Worm (Caenorhabditis elegans) whole organism, L1 larva: ENCODE measurements around the gene F37A4.5.

Source experiments
- C16A3.4 ChIP-seq: fragments of 150-350 bp; optimal IDR thresholded peaks from 2 replicates; lab custom pipeline; 2014; ENCODE audit warnings: missing biosample characterization, missing genetic modification characterization
- F16B12.6 ChIP-seq: fragments of 150-350 bp; optimal IDR thresholded peaks from 2 replicates; lab custom pipeline; 2014; ENCODE audit warnings: missing biosample characterization, missing genetic modification characterization
- Y116A8C.19 ChIP-seq: sonication (generic microtip); optimal IDR thresholded peaks from 2 replicates; lab custom pipeline; 2016; ENCODE audit warnings: missing compliant biosample characterization, missing genetic modification characterization, borderline replicate concordance
- aly-2 ChIP-seq: fragments of 150-350 bp; optimal IDR thresholded peaks from 2 replicates; lab custom pipeline; 2014; ENCODE audit warnings: missing biosample characterization, missing genetic modification characterization
- ceh-90 ChIP-seq: sonication (generic microtip); optimal IDR thresholded peaks from 2 replicates; lab custom pipeline; 2016; ENCODE audit warnings: missing genetic modification characterization, missing compliant biosample characterization
- ces-1 ChIP-seq: fragments of 150-350 bp; optimal IDR thresholded peaks from 2 replicates; lab custom pipeline; 2014; ENCODE audit warnings: missing biosample characterization, missing genetic modification reagents, missing genetic modification characterization
- dpl-1 ChIP-seq, 3 experiments: fragments of 150-350 bp in 2 of 3; sonication (generic microtip) in 1 of 3; optimal IDR thresholded peaks; 2 replicates each; lab custom pipeline; 2014 to 2017; ENCODE audit warnings: missing biosample characterization in 3 of 3, missing genetic modification characterization in 3 of 3, missing genetic modification reagents in 3 of 3
- dsc-1 ChIP-seq: sonication (generic microtip); optimal IDR thresholded peaks from 2 replicates; lab custom pipeline; 2016; ENCODE audit warnings: mild to moderate bottlenecking, missing genetic modification characterization, missing compliant biosample characterization
- efl-1 ChIP-seq, 4 experiments: fragments of 150-350 bp; optimal IDR thresholded peaks in 3 of 4; peaks in 1 of 4; 1 replicate in 1 of 4; 2 replicates in 3 of 4; lab custom pipeline; 2014; ENCODE audit warnings: missing biosample characterization in 2 of 4, missing genetic modification characterization in 2 of 4, missing genetic modification reagents in 2 of 4
- egl-13 ChIP-seq: sonication (generic microtip); optimal IDR thresholded peaks from 2 replicates; lab custom pipeline; 2016; ENCODE audit warnings: missing genotype, missing genetic modification reagents, missing genetic modification characterization, missing compliant biosample characterization
- egl-27 ChIP-seq, 2 experiments: fragments of 150-350 bp in 1 of 2; sonication (generic microtip); optimal IDR thresholded peaks; 3 replicates each; lab custom pipeline; 2017 to 2018; ENCODE audit warnings: missing biosample characterization in 2 of 2, missing genetic modification characterization in 2 of 2, missing genetic modification reagents in 2 of 2
- elt-2 ChIP-seq: sonication (generic microtip); optimal IDR thresholded peaks from 2 replicates; lab custom pipeline; 2016; ENCODE audit warnings: missing genetic modification characterization, mild to moderate bottlenecking, inconsistent platforms, missing compliant biosample characterization, missing genetic modification reagents
- elt-3 ChIP-seq, 6 experiments: fragments of 150-350 bp in 1 of 6; sonication (generic microtip); optimal IDR thresholded peaks; 2 replicates each; lab custom pipeline; 2017 to 2018; ENCODE audit warnings: missing biosample characterization in 6 of 6, missing genetic modification characterization in 6 of 6, inconsistent platforms in 1 of 6
- ets-5 ChIP-seq: fragments of 200-800 bp; sonication (Bioruptor generic); IDR thresholded peaks from 2 replicates; pipeline ENCODE4 v1.3.6; 2022; ENCODE audit warnings: missing genetic modification characterization, missing compliant biosample characterization
- fkh-4 ChIP-seq: sonication (generic microtip); optimal IDR thresholded peaks from 2 replicates; lab custom pipeline; 2016; ENCODE audit warnings: missing compliant biosample characterization, missing genetic modification characterization, borderline replicate concordance
- fkh-8 ChIP-seq: sonication (generic microtip); optimal IDR thresholded peaks from 2 replicates; lab custom pipeline; 2016; ENCODE audit warnings: mild to moderate bottlenecking, missing genetic modification characterization, missing compliant biosample characterization
- fos-1 ChIP-seq: fragments of 150-350 bp; optimal IDR thresholded peaks from 2 replicates; lab custom pipeline; 2014; ENCODE audit warnings: missing biosample characterization, missing genetic modification characterization
- hlh-4 ChIP-seq: sonication (generic microtip); optimal IDR thresholded peaks from 2 replicates; lab custom pipeline; 2016; ENCODE audit warnings: mild to moderate bottlenecking, missing genetic modification characterization, missing compliant biosample characterization
- isw-1 ChIP-seq: fragments of 200-800 bp; sonication (Bioruptor generic); IDR thresholded peaks from 2 replicates; pipeline ENCODE4 v1.3.6; 2022; ENCODE audit warnings: missing genetic modification characterization, missing compliant biosample characterization
- lin-13 ChIP-seq: fragments of 150-350 bp; optimal IDR thresholded peaks from 2 replicates; lab custom pipeline; 2014; ENCODE audit warnings: missing biosample characterization, missing genetic modification reagents, missing genetic modification characterization
- lin-15B ChIP-seq: fragments of 150-350 bp; sonication (generic microtip); optimal IDR thresholded peaks from 3 replicates; lab custom pipeline; 2014; ENCODE audit warnings: missing biosample characterization, missing genetic modification characterization
- lin-35 ChIP-seq, 2 experiments: fragments of 150-350 bp; optimal IDR thresholded peaks; 2 replicates each; lab custom pipeline; 2014; ENCODE audit warnings: missing biosample characterization in 2 of 2, missing genetic modification characterization in 2 of 2, missing genetic modification reagents in 2 of 2
- lsy-2 ChIP-seq, 2 experiments: fragments of 150-350 bp; optimal IDR thresholded peaks; 2 replicates each; lab custom pipeline; 2014; ENCODE audit warnings: missing biosample characterization in 2 of 2, missing genetic modification characterization in 2 of 2
- mab-9 ChIP-seq: fragments of 200-800 bp; sonication (Bioruptor generic); IDR thresholded peaks from 2 replicates; pipeline ENCODE4 v1.3.6; 2022; ENCODE audit warnings: missing genetic modification reagents, missing genetic modification characterization, missing compliant biosample characterization
- mef-2 ChIP-seq: fragments of 150-350 bp; optimal IDR thresholded peaks from 2 replicates; lab custom pipeline; 2014; ENCODE audit warnings: missing biosample characterization, missing genetic modification characterization
- mep-1 ChIP-seq: fragments of 150-350 bp; optimal IDR thresholded peaks from 2 replicates; lab custom pipeline; 2014; ENCODE audit warnings: missing biosample characterization, missing genetic modification characterization
- nhr-237 ChIP-seq: fragments of 150-350 bp; optimal IDR thresholded peaks from 2 replicates; lab custom pipeline; 2014; ENCODE audit warnings: missing biosample characterization, missing genetic modification characterization
- nhr-28 ChIP-seq: fragments of 150-350 bp; optimal IDR thresholded peaks from 2 replicates; lab custom pipeline; 2014; ENCODE audit warnings: missing biosample characterization, missing genetic modification characterization
- nhr-47 ChIP-seq: sonication (generic microtip); optimal IDR thresholded peaks from 2 replicates; lab custom pipeline; 2016; ENCODE audit warnings: mild to moderate bottlenecking, missing genetic modification characterization, moderate library complexity, missing compliant biosample characterization
- nhr-76 ChIP-seq: sonication (generic microtip); optimal IDR thresholded peaks from 2 replicates; lab custom pipeline; 2017; ENCODE audit warnings: missing biosample characterization, missing genetic modification characterization
- nhr-85 ChIP-seq: sonication (generic microtip); peaks from one replicate; lab custom pipeline; 2016; ENCODE audit warnings: missing genetic modification characterization, inconsistent platforms, missing compliant biosample characterization
- rnt-1 ChIP-seq: sonication (generic microtip); optimal IDR thresholded peaks from 2 replicates; lab custom pipeline; 2016; ENCODE audit warnings: mild to moderate bottlenecking, missing genetic modification characterization, moderate library complexity, missing compliant biosample characterization
- skn-1 ChIP-seq: fragments of 150-350 bp; optimal IDR thresholded peaks from 2 replicates; lab custom pipeline; 2014; ENCODE audit warnings: missing biosample characterization, missing genetic modification characterization
- snpc-4 ChIP-seq: fragments of 150-350 bp; optimal IDR thresholded peaks from 2 replicates; lab custom pipeline; 2014; ENCODE audit warnings: missing biosample characterization, missing genetic modification characterization
- sptf-1 ChIP-seq: fragments of 150-350 bp; optimal IDR thresholded peaks from 2 replicates; lab custom pipeline; 2014; ENCODE audit warnings: missing biosample characterization, missing genetic modification characterization
- swsn-7 ChIP-seq: sonication (generic microtip); optimal IDR thresholded peaks from 2 replicates; lab custom pipeline; 2016; ENCODE audit warnings: missing genetic modification characterization, missing compliant biosample characterization
- unc-62 ChIP-seq: fragments of 150-350 bp; optimal IDR thresholded peaks from 2 replicates; lab custom pipeline; 2014; ENCODE audit warnings: missing biosample characterization, missing genetic modification reagents, missing genetic modification characterization
- unc-86 ChIP-seq: sonication (generic microtip); optimal IDR thresholded peaks from 2 replicates; lab custom pipeline; 2016; ENCODE audit warnings: missing genetic modification characterization, missing compliant biosample characterization
- unc-98 ChIP-seq: fragments of 200-800 bp; sonication (Bioruptor generic); IDR thresholded peaks from 2 replicates; pipeline ENCODE4 v1.3.6; 2022; ENCODE audit warnings: missing genetic modification characterization, missing compliant biosample characterization
- vab-15 ChIP-seq: sonication (generic microtip); optimal IDR thresholded peaks from 2 replicates; lab custom pipeline; 2017; ENCODE audit warnings: missing genotype, mild to moderate bottlenecking, missing genetic modification characterization, missing compliant biosample characterization
- xbp-1 ChIP-seq: sonication (generic microtip); optimal IDR thresholded peaks from 2 replicates; lab custom pipeline; 2016; ENCODE audit warnings: missing genetic modification characterization, missing compliant biosample characterization
- zag-1 ChIP-seq: fragments of 150-350 bp; optimal IDR thresholded peaks from 2 replicates; lab custom pipeline; 2014; ENCODE audit warnings: missing biosample characterization, missing genetic modification characterization
- ztf-4 ChIP-seq: fragments of 150-350 bp; optimal IDR thresholded peaks from 2 replicates; lab custom pipeline; 2014; ENCODE audit warnings: missing biosample characterization, missing genetic modification characterization

F37A4.5 gene

DNA sequence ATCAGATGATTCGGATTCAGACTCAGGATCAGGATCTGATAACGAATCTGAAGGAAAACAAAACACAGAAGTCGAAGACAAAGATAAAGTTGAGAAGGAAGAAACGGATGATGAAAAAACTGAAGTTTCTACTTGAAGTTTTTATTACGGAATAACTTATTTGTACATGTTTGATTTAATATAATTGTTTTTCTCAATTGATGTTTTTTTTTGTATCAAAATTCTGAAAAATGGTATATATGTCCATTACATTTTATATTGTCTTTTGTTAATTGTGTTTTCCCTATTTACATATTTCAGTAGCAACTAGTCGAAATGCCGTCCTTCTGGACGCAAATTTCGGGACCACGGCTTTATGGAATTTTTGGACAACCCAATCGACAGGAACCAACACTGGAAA, 11.4 kb downstream of the F37A4.5 start, which contains the start of gene F37A4.1:
F37A4.1 (plus strand) TSS at position 301 of the 400 bp plus-strand sequence.
- TF ChIP-seq elt-3 (tag; optimal IDR thresholded peaks at IDR 0.05; lab: Kevin White, UChicago), result no peak
- TF ChIP-seq Y116A8C.19 (tag; lab: Kevin White, UChicago), result no peak
- TF ChIP-seq lin-13 (GFP tag; lab: Kevin White, UChicago), result no peak
- no peak for TF ChIP-seq fos-1 (tag; lab: Kevin White, UChicago)
- no peak for TF ChIP-seq nhr-28 (tag; lab: Kevin White, UChicago)
- TF ChIP-seq dsc-1 (tag; lab: Kevin White, UChicago), result no peak
- TF ChIP-seq efl-1 (optimal IDR thresholded peaks at IDR 0.05; lab: Kevin White, UChicago), result no peak
- peak in 1 of 2 experiments; percentile 60 for TF ChIP-seq efl-1 (GFP tag; optimal IDR thresholded peaks at IDR 0.05 in 1 of 2; lab: Kevin White, UChicago)
- TF ChIP-seq, all 84 proteins: peak for 1

DNA sequence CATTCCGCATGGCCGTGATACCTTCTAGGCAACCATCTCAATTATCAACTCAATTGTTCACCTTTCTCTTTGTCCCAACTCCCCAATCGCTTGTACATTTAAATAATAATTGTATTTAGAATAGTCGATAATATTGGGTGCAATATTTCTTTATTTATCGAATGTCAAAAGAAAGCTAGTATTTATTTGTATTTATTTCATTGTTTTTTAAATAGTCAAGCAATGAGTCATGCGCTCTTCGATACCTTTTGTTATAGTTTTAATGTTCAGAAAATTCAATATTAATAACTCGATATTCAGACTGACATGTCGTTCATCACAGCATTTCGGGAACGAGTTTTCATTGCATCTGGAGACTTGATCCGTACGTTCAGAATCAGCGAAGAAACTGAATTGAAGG, 13.8 kb downstream of the F37A4.5 start, which contains the start of gene wdr-4:
wdr-4 (plus strand) TSS at position 301 of the 400 bp plus-strand sequence.
- no peak for TF ChIP-seq egl-27 (tag; optimal IDR thresholded peaks at IDR 0.05; lab: Kevin White, UChicago)
- TF ChIP-seq efl-1 (optimal IDR thresholded peaks at IDR 0.05; lab: Kevin White, UChicago), result no peak
- TF ChIP-seq efl-1 (GFP tag; optimal IDR thresholded peaks at IDR 0.05 in 1 of 2; lab: Kevin White, UChicago), result no peak
- TF ChIP-seq ceh-90 (tag; lab: Kevin White, UChicago), result no peak
- no peak for TF ChIP-seq vab-15 (tag; lab: Kevin White, UChicago)
- no peak for TF ChIP-seq mef-2
- no peak for TF ChIP-seq mab-9 (GFP tag; lab: Robert Waterston, UW)
- no peak for TF ChIP-seq lin-35 (GFP tag; optimal IDR thresholded peaks at IDR 0.05; lab: Kevin White, UChicago)
- no peak for TF ChIP-seq F16B12.6
- TF ChIP-seq snpc-4 (tag; lab: Kevin White, UChicago), result no peak
- TF ChIP-seq fkh-4 (tag; lab: Kevin White, UChicago), result no peak
- no peak for TF ChIP-seq egl-13 (tag; lab: Kevin White, UChicago)
- TF ChIP-seq ets-5 (GFP tag; lab: Robert Waterston, UW), result no peak

DNA sequence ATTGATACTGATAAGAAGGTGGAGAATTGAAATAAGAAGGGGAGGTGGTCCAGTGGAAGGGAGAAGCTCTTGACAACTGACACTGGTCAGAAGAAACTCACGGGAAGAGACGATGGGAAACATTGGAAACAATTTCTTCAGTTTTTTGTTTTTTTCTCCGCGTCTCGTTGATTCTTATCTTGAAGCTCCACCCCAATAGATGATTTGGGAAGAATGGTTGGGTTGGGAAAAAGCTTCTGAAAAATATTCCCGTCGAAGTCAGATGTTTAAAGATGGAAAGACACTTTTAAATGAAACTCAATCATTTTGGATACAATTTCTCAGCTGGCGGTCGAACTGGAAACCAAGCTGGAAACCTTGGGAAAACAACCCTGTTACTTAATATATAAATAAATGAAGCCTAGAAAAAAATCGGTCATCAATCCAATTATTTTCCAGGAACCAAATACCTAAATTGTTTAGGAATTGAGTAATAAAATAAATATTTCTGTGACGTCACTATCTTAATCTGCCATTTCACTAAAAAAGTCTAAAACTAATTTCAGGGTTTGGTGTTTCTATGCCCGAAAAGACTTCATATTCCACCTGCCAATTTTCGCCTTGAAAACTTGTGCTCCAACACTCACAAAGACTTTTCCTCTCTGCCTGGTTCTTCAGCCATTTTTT, 18.6 kb downstream of the F37A4.5 start, which contains the start of the genes Y102E9.5 and odr-4:
Y102E9.5 (minus strand) TSS at position 101 of the 666 bp plus-strand sequence.
odr-4 (plus strand) TSS at position 616 of the 666 bp plus-strand sequence.
- TF ChIP-seq aly-2 (tag; lab: Kevin White, UChicago) (no peak), fkh-8 (tag; lab: Kevin White, UChicago) (peak; percentile 23), F16B12.6 (no peak), C16A3.4 (tag; lab: Kevin White, UChicago) (no peak), elt-2 (tag; lab: Kevin White, UChicago) (no peak), lsy-2 (tag; optimal IDR thresholded peaks at IDR 0.05; lab: Kevin White, UChicago) (no peak), rnt-1 (tag; lab: Kevin White, UChicago) (peak; percentile 43), ces-1 (no peak), nhr-47 (tag; lab: Kevin White, UChicago) (peak; percentile 17), isw-1 (GFP tag; lab: Robert Waterston, UW) (no peak), zag-1 (tag; lab: Kevin White, UChicago) (no peak)

DNA sequence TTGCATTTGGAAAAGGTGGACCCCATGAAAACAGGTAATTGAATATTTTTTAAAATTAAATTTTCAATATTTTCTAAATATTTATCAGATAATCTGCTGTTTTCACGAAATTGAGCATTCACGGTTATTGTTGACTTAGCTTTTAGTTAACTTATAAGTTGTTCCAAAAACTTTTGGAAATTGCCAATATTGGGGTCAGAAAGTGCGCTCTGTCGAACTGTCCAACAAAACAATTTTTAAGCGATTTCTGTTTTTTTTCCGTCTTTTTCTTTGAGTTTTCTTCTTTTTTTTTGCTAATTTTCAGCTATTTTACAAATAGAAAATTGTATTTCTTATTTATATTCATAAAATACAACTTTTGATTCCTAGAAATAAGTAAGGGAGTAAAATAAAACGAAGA, 19.6 kb downstream of the F37A4.5 start:
- TF ChIP-seq ztf-4 (tag; lab: Kevin White, UChicago) (no peak), nhr-237 (no peak), hlh-4 (tag; lab: Kevin White, UChicago) (no peak), xbp-1 (tag; lab: Kevin White, UChicago) (no peak), unc-98 (GFP tag; lab: Robert Waterston, UW) (no peak), unc-62 (GFP tag; lab: Kevin White, UChicago) (no peak), nhr-85 (no peak), snpc-4 (tag; lab: Kevin White, UChicago) (no peak), ces-1 (no peak), ceh-90 (tag; lab: Kevin White, UChicago) (no peak), lin-15B (tag; lab: Kevin White, UChicago) (no peak), zag-1 (tag; lab: Kevin White, UChicago) (no peak), skn-1 (tag; lab: Kevin White, UChicago) (no peak), elt-3 (tag; optimal IDR thresholded peaks at IDR 0.05; lab: Kevin White, UChicago) (peak in 1 of 6 experiments; percentile 12), lin-35 (GFP tag; optimal IDR thresholded peaks at IDR 0.05; lab: Kevin White, UChicago) (peak in 1 of 2 experiments; percentile 51), efl-1 (optimal IDR thresholded peaks at IDR 0.05; lab: Kevin White, UChicago) (peak in 1 of 2 experiments; percentile 41), efl-1 (GFP tag; optimal IDR thresholded peaks at IDR 0.05 in 1 of 2; lab: Kevin White, UChicago) (peak; percentile 23 to 94), unc-86 (tag; lab: Kevin White, UChicago) (no peak), mep-1 (tag; lab: Kevin White, UChicago) (no peak), rnt-1 (tag; lab: Kevin White, UChicago) (no peak), isw-1 (GFP tag; lab: Robert Waterston, UW) (no peak), sptf-1 (tag; lab: Kevin White, UChicago) (no peak), dpl-1 (GFP tag; optimal IDR thresholded peaks at IDR 0.05; lab: Kevin White, UChicago) (peak in 2 of 3 experiments; percentile 22 to 43), nhr-76 (tag; lab: Kevin White, UChicago) (no peak), swsn-7 (no peak), vab-15 (tag; lab: Kevin White, UChicago) (no peak)
